Worm (Caenorhabditis elegans) whole organism, dauer: ENCODE results near the gene C44E12.1.

Experiments used
- unc-62 ChIP-seq: sonication (generic microtip); optimal IDR thresholded peaks from 2 replicates; lab custom pipeline; 2017; ENCODE audit warnings: missing biosample characterization, missing genetic modification reagents, missing genetic modification characterization

C44E12.1 gene

DNA sequence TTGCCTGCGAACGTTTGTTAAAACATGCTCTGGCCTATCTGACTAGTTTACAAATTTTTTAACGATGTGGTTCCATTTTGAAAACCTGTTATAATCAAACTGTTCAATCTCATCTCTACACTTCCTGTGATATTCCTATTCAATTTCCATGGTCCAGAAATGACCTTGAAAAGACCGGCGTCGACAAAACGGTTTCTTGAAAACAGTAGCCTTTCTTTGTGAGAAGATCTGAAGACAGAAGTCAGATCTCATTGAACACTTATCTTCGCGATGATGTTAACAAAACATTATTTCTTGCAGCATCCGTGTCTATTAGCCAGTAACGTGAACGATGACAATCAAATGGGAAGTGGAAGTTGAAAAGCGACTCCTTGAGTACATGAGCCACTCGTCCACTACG lies at the start of gene C44E12.1:
TSS of gene C44E12.1 (plus strand) at position 301 of the 400 bp plus-strand sequence.
- TF ChIP-seq unc-62 (GFP tag; lab: Kevin White, UChicago), result no peak

DNA sequence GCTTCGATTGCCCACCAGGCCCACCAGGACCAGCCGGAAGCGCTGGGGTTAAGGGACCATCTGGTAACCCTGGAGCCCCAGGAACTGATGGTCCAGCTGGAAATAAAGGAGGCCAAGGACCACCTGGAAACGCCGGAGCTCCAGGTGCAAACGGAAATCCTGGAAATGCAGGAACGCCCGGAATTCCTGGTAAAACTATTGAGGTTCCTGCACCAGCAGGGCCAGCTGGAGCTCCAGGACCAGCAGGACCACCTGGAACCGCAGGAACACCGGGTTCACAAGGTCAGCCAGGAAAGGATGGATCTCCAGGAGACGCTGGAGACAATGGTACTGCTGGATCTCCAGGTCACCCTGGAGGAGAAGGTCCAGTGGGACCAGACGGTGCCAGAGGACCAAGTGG lies 49.0 kb upstream of the C44E12.1 start:
- TF ChIP-seq unc-62 (GFP tag; lab: Kevin White, UChicago), result no peak

- TF ChIP-seq unc-62 (GFP tag; lab: Kevin White, UChicago), result no peak
Measured at ce11 chrX:7548158-7548557, 48.6 kb upstream of the C44E12.1 start, which contains the start of gene F46C8.1. F46C8.1 (plus strand) TSS chrX:7548458.

DNA sequence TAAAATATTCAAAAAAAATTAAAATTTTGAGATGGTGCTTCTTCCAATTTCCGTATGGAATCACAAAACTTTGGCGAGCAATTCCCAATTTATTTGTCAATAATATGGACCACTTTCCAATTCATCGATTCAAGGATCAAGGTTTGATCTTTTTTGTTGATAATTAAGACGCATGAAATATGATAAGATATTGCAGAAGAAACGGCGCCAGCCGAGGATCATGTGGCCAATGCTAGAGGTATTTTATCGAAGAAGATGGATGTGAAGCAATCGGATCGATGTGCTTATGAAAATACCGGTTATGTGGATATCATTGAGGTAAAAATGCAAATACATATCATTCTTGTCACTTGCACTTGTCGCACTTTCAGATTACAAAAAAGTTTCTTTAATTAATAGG lies 46.3 kb upstream of the C44E12.1 start:
- no peak for TF ChIP-seq unc-62 (GFP tag; lab: Kevin White, UChicago)

DNA sequence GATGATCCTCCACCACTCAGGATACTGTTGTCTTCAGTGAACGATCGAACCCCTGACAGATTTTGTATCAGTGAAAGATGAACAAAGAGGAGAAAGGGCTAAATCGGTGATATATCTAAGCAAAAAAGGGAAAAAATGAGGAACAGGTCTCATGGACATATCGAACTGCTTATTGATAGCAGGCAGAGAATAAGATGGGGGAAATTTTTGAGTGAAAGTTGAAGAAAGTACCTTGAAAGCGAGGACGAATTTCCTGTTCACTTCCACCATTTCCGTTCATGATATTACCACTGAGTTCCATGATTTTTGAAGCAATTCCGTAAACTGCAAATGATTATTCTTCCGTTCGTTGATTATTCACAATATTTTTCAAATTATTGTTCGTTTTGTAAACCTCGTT lies 43.4 kb upstream of the C44E12.1 start:
- no peak for TF ChIP-seq unc-62 (GFP tag; lab: Kevin White, UChicago)

- TF ChIP-seq unc-62 (GFP tag; lab: Kevin White, UChicago), result no peak
Measured at ce11 chrX:7554326-7554725, 42.4 kb upstream of the C44E12.1 start, which contains the start of gene F46C8.8. F46C8.8 (minus strand) TSS chrX:7554426.

DNA sequence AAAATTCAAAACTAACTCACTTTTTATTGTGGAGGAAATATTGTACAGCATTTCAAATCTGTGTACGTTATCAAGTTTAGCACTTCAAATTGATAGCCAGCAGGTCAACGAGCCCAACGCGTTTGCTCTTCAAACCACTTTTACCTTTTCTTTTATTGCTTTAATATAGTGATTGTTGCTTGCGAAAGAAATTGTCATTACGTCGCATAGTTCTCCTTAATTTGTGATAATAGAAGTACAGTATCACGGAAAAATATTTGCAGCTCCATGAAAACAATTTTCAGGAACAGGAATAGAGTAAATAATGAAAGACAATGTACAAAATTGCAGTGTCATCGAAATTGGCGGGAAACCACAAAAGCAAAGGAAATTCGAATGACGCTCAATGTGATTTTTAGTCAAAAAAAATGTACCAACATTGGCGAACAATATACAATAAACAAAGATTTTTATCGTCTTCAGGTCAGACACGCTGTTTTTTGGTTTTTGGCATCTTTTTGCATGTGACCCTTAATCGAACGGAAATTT lies 37.7 kb upstream of the C44E12.1 start, which contains the start of the genes PDB1.1 and F08C6.5:
TSS of gene PDB1.1 (minus strand) at position 158 of the 528 bp plus-strand sequence.
TSS of gene F08C6.5 (plus strand) at position 478 of the 528 bp plus-strand sequence.
- TF ChIP-seq unc-62 (GFP tag; lab: Kevin White, UChicago), result no peak

DNA sequence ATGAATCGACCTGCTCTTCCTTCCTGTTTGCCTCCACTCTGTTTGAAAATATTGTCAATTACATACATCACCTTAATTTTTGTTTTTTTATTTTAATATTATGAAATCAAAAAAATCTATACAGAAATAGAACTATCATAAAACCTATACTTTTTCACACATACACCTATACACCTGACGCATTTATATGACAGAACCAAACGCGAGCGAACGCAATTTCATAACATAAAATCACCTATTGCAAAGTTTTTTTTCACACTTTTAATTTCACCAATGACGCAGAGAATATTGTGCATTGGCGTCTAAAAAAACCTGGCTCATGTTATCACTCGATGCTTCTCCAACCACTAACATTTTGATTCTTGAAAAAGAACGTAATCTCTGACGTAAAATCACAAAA lies 34.8 kb upstream of the C44E12.1 start:
- TF ChIP-seq unc-62 (GFP tag; lab: Kevin White, UChicago), result no peak

ce11 chrX:7562625-7563024 lies 34.1 kb upstream of the C44E12.1 start, which contains the start of gene sto-1:
sto-1 (plus strand) TSS chrX:7562824.
- no peak for TF ChIP-seq unc-62 (GFP tag; lab: Kevin White, UChicago)

DNA sequence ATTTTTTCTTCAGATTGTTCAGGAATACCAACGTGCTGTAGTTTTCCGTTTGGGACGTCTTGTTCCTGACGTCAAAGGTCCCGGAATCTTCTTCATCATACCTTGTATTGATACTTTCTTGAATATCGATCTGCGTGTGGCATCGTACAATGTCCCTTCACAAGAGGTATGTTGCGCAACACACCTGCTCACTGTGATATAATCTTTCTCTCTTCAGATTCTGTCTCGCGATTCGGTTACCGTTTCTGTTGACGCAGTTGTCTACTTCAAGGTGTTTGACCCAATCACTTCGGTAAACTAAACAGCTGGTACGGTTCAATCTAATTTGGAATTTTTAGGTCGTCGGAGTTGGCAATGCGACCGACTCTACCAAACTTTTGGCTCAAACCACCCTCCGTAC lies 33.3 kb upstream of the C44E12.1 start:
- TF ChIP-seq unc-62 (GFP tag; lab: Kevin White, UChicago), result no peak

- no peak for TF ChIP-seq unc-62 (GFP tag; lab: Kevin White, UChicago)
Measured at ce11 chrX:7565005-7565404, 31.7 kb upstream of the C44E12.1 start, which contains the start of gene vps-52. vps-52 (plus strand) TSS chrX:7565323.

DNA sequence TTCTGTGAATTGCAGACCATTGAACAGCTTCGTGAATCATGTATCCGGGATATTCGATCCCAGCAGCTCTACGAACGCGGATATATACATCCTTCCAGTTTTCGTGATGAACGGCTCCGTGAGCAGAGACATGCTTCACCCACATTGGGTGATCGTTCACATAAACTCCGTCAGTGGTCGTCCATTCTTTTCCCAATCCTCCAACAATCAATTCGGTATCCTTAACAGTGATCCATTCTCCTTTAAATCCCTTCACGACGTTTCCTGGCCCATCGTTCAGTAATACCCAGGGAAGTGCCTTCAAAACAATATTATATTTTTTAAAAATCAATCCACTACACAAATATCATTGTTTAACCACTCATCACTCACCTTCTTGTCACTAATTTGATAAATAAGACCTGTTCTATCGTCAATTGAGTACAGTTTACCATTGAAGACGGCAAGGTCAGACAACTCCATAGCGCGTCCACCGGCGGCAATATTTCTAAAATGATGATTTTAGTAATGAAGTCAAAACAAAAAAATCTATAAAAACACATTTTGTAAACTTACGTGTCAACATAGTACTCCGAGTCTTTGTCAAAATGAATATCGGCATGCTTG lies 27.9 kb upstream of the C44E12.1 start:
- no peak for TF ChIP-seq unc-62 (GFP tag; lab: Kevin White, UChicago)

DNA sequence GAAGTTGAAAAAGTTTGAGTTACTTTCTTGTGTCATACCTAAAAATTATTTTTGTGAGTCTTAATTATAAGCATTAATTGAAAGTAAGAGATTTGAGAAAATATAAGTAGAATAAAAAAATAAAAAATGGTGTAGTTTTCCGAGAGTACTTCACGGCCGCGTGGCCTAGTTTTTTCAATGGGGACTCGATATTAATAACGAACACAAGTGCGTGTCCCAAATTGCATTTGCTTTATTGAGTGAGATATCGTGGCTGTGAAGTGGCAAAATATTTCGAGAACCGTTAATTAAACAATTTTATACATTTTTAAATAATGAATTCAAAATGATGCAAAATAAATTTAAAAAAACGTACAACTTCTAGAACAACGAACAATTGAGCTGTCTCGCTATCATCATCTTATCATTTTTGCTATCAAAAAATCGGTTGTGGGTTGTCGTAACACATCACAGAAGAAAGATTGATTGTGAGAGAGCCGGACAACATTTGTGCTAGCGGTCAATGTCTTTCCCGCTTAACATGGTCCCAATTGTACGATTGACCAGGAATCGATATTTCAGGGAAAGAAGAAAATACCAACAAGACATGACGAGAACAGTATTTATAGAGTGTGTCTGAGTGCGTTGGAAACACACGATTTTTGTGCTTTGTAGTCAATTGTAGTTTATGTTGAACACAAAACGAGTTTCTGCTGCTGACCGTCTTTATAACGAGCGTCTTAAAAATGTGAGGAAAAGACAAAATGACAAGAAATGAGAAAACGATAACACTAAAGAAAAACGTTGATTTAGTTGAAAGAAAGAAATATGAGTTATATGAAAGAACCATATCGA lies 26.8 kb upstream of the C44E12.1 start, which contains the start of gene apy-1:
TSS of gene apy-1 (minus strand) at position 38 of the 834 bp plus-strand sequence.
- no peak for TF ChIP-seq unc-62 (GFP tag; lab: Kevin White, UChicago)

ce11 chrX:7572057-7572456 lies 24.7 kb upstream of the C44E12.1 start, which contains the start of gene pcyt-1:
pcyt-1 (plus strand) TSS chrX:7572357.
- no peak for TF ChIP-seq unc-62 (GFP tag; lab: Kevin White, UChicago)

DNA sequence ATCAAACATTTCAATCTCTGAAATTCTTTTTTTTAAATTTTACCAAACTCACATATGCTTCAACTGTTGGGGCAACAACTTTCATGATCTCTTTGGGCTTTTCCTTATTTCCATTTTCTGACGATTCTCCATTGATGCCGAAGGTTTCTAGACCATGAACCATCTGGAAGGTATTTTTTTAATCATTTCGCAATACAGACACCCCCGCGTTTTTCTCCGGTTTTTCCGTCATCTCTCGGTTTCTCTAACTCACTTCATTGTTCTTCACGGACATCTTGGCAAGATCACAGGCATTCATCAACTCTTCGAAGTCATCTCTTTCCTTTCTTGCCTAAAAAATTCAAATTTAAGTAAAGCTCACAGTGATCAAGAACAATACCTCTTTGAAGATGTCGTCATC lies 23.6 kb upstream of the C44E12.1 start:
- TF ChIP-seq unc-62 (GFP tag; lab: Kevin White, UChicago), result no peak

- no peak for TF ChIP-seq unc-62 (GFP tag; lab: Kevin White, UChicago)
Measured at ce11 chrX:7573572-7573628, 23.3 kb upstream of the C44E12.1 start, which contains the start of the genes unc-98 and F08C6.18. unc-98 (minus strand) TSS chrX:7573619. F08C6.18 (minus strand) TSS chrX:7573628.
